Fruit fly (Drosophila melanogaster) whole organism, prepupa: Measurements from ENCODE around the gene Cp16.

Experiments
- CG11294 ChIP-seq: fragments of 200-800 bp; sonication (Bioruptor generic); IDR thresholded peaks from 2 replicates; pipeline ENCODE4 v1.3.6; 2022; ENCODE audit warnings: missing biosample characterization, missing genetic modification characterization
- CG11902 ChIP-seq: fragments of 200-800 bp; sonication (Bioruptor generic); optimal IDR thresholded peaks from 3 replicates; lab custom pipeline; 2016; ENCODE audit warnings: missing biosample characterization, missing genetic modification characterization
- CG15336 ChIP-seq: fragments of 200-800 bp; sonication (Bioruptor generic); IDR thresholded peaks from 2 replicates; pipeline ENCODE4 v1.3.6; 2022; ENCODE audit warnings: missing biosample characterization, missing genetic modification characterization
- CG3032 ChIP-seq: fragments of 200-800 bp; optimal IDR thresholded peaks from 2 replicates; lab custom pipeline; 2019; ENCODE audit warnings: missing biosample characterization, mild to moderate bottlenecking, missing genetic modification characterization, moderate library complexity
- CG6163 ChIP-seq: fragments of 200-800 bp; sonication (Bioruptor generic); IDR thresholded peaks from 3 replicates; pipeline ENCODE4 v1.3.6; 2022; ENCODE audit warnings: missing biosample characterization, missing genetic modification characterization
- CG7368 ChIP-seq: fragments of 200-800 bp; sonication (Bioruptor generic); optimal IDR thresholded peaks from 3 replicates; lab custom pipeline; 2016; ENCODE audit warnings: missing biosample characterization, missing genetic modification characterization
- Gug ChIP-seq: fragments of 200-800 bp; sonication (Bioruptor generic); IDR thresholded peaks from 2 replicates; pipeline ENCODE4 v1.3.6; 2022; ENCODE audit warnings: missing biosample characterization, missing genetic modification characterization
- Hr38 ChIP-seq: sonication (Bioruptor generic); optimal IDR thresholded peaks from 2 replicates; lab custom pipeline; 2016; ENCODE audit warnings: missing biosample characterization, missing genetic modification characterization
- Sox102F ChIP-seq: fragments of 200-800 bp; sonication (Bioruptor generic); optimal IDR thresholded peaks from 2 replicates; lab custom pipeline; 2016; ENCODE audit warnings: missing biosample characterization, mild to moderate bottlenecking, missing genetic modification characterization
- achi ChIP-seq: fragments of 200-800 bp; sonication (Bioruptor generic); optimal IDR thresholded peaks from 3 replicates; lab custom pipeline; 2016; ENCODE audit warnings: missing biosample characterization, missing genetic modification characterization
- cyc ChIP-seq: fragments of 200-800 bp; sonication (Bioruptor generic); optimal IDR thresholded peaks from 3 replicates; lab custom pipeline; 2016; ENCODE audit warnings: missing biosample characterization, missing genetic modification characterization
- esn ChIP-seq: fragments of 200-800 bp; sonication (Bioruptor generic); optimal IDR thresholded peaks from 2 replicates; lab custom pipeline; 2016; ENCODE audit warnings: missing biosample characterization, mild to moderate bottlenecking, missing genetic modification characterization, moderate library complexity

dm6 chr3L:8755689-8756088, 23.9 kb downstream of the Cp16 start, which contains the start of gene CG6576:
- no peak for TF ChIP-seq CG7368 (GFP tag; lab: Kevin White, UChicago)
- TF ChIP-seq Gug (GFP tag; lab: Robert Waterston, UW): no peak
- no peak for TF ChIP-seq CG3032 (tag; lab: Kevin White, UChicago)
- TF ChIP-seq CG15336 (GFP tag; lab: Robert Waterston, UW): no peak
- no peak for TF ChIP-seq cyc (GFP tag; lab: Kevin White, UChicago)
- no peak for TF ChIP-seq Sox102F (GFP tag; lab: Kevin White, UChicago)
- TF ChIP-seq esn (GFP tag; lab: Kevin White, UChicago): no peak
- no peak for TF ChIP-seq CG11294 (GFP tag; lab: Robert Waterston, UW)
- TF ChIP-seq CG6163 (GFP tag; lab: Robert Waterston, UW): no peak
- TF ChIP-seq Hr38: no peak
- no peak for TF ChIP-seq CG11902 (GFP tag; lab: Kevin White, UChicago)
- no peak for TF ChIP-seq achi (GFP tag; lab: Kevin White, UChicago)
